Worm (Caenorhabditis elegans) whole organism, young adult: ENCODE data around the gene mgl-1.

Experiments used
- B0336.3 ChIP-seq: fragments of 200-800 bp; sonication (Bioruptor generic); IDR thresholded peaks from 2 replicates; pipeline ENCODE4 v1.3.6; 2022; ENCODE audit warnings: missing genetic modification characterization, missing compliant biosample characterization
- C06A6.2 ChIP-seq: fragments of 200-800 bp; sonication (Bioruptor generic); conservative IDR thresholded peaks from 2 replicates; pipeline ENCODE4 v1.3.6; 2022; ENCODE audit warnings: missing genetic modification characterization, missing compliant biosample characterization
- F10E7.11 ChIP-seq: sonication (generic microtip); optimal IDR thresholded peaks from 2 replicates; lab custom pipeline; 2017; ENCODE audit warnings: mild to moderate bottlenecking, missing genetic modification characterization, moderate library complexity, missing compliant biosample characterization
- F23B12.7 ChIP-seq: sonication (generic microtip); optimal IDR thresholded peaks from 2 replicates; lab custom pipeline; 2017; ENCODE audit warnings: missing genetic modification characterization, mild to moderate bottlenecking, missing compliant biosample characterization, antibody characterized with exemption, moderate library complexity; ENCODE audit not compliant: insufficient read depth
- F37B4.10 ChIP-seq: fragments of 200-800 bp; sonication (Bioruptor generic); IDR thresholded peaks from 2 replicates; pipeline ENCODE4 v1.3.6; 2022; ENCODE audit warnings: missing genetic modification characterization, missing compliant biosample characterization
- F52B5.7 ChIP-seq: sonication (generic microtip); optimal IDR thresholded peaks from 2 replicates; lab custom pipeline; 2016; ENCODE audit warnings: mild to moderate bottlenecking, missing genetic modification characterization, missing compliant biosample characterization
- F55B11.4 ChIP-seq: sonication (generic microtip); optimal IDR thresholded peaks from 2 replicates; lab custom pipeline; 2016; ENCODE audit warnings: missing compliant biosample characterization, missing genetic modification characterization, borderline replicate concordance; ENCODE audit not compliant: insufficient read depth
- Y56A3A.18 ChIP-seq: fragments of 200-800 bp; sonication (Bioruptor generic); IDR thresholded peaks from 2 replicates; pipeline ENCODE4 v1.3.6; 2022; ENCODE audit warnings: missing genetic modification reagents, missing genetic modification characterization, missing compliant biosample characterization
- Y79H2A.3 ChIP-seq: fragments of 200-800 bp; sonication (Bioruptor generic); conservative IDR thresholded peaks from 2 replicates; pipeline ENCODE4 v1.3.6; 2022; ENCODE audit warnings: missing genetic modification reagents, missing genetic modification characterization, missing compliant biosample characterization
- Y95B8A.8 ChIP-seq: fragments of 200-800 bp; sonication (Bioruptor generic); IDR thresholded peaks from 2 replicates; pipeline ENCODE4 v1.3.6; 2022; ENCODE audit warnings: missing genetic modification reagents, missing genetic modification characterization, missing compliant biosample characterization
- atf-7 ChIP-seq: sonication (generic microtip); optimal IDR thresholded peaks from 2 replicates; lab custom pipeline; 2017; ENCODE audit warnings: mild to moderate bottlenecking, missing genetic modification characterization, missing compliant biosample characterization
- athp-1 ChIP-seq: sonication (generic microtip); optimal IDR thresholded peaks from 2 replicates; lab custom pipeline; 2017; ENCODE audit warnings: mild to moderate bottlenecking, missing genetic modification characterization, missing compliant biosample characterization
- attf-5 ChIP-seq: fragments of 200-800 bp; sonication (Bioruptor generic); optimal IDR thresholded peaks from 2 replicates; lab custom pipeline; 2018; ENCODE audit warnings: mild to moderate bottlenecking, missing genetic modification characterization, missing compliant biosample characterization
- bed-2 ChIP-seq: fragments of 200-800 bp; sonication (Bioruptor generic); IDR thresholded peaks from 2 replicates; pipeline ENCODE4 v1.3.6; 2022; ENCODE audit warnings: missing genetic modification reagents, missing genetic modification characterization, missing compliant biosample characterization
- ceh-100 ChIP-seq: fragments of 200-800 bp; sonication (Bioruptor generic); IDR thresholded peaks from 2 replicates; pipeline ENCODE4 v1.3.6; 2022; ENCODE audit warnings: missing genetic modification reagents, missing genetic modification characterization, missing compliant biosample characterization
- ceh-27 ChIP-seq: fragments of 200-800 bp; sonication (Bioruptor generic); optimal IDR thresholded peaks from 2 replicates; lab custom pipeline; 2018; ENCODE audit warnings: mild to moderate bottlenecking, missing genetic modification characterization, moderate library complexity, missing compliant biosample characterization
- ceh-40 ChIP-seq: fragments of 200-800 bp; sonication (Bioruptor generic); IDR thresholded peaks from 2 replicates; pipeline ENCODE4 v1.3.6; 2022; ENCODE audit warnings: missing genetic modification characterization, missing compliant biosample characterization
- dox-1 ChIP-seq: fragments of 200-800 bp; sonication (Bioruptor generic); IDR thresholded peaks from 2 replicates; pipeline ENCODE4 v1.3.6; 2022; ENCODE audit warnings: missing genetic modification reagents, missing genetic modification characterization, missing compliant biosample characterization
- dpff-1 ChIP-seq: sonication (generic microtip); optimal IDR thresholded peaks from 2 replicates; lab custom pipeline; 2017; ENCODE audit warnings: mild to moderate bottlenecking, missing genetic modification characterization, missing compliant biosample characterization
- efl-1 ChIP-seq: fragments of 150-350 bp; optimal IDR thresholded peaks from 2 replicates; lab custom pipeline; 2014; ENCODE audit warnings: missing biosample characterization, missing genetic modification reagents, missing genetic modification characterization
- ekl-4 ChIP-seq: fragments of 200-800 bp; sonication (Bioruptor generic); IDR thresholded peaks from 2 replicates; pipeline ENCODE4 v1.3.6; 2022; ENCODE audit warnings: missing genetic modification reagents, missing genetic modification characterization, missing compliant biosample characterization
- ets-4 ChIP-seq: fragments of 200-800 bp; sonication (Bioruptor generic); optimal IDR thresholded peaks from 2 replicates; lab custom pipeline; 2018; ENCODE audit warnings: mild to moderate bottlenecking, missing genetic modification characterization, missing compliant biosample characterization
- gei-17 ChIP-seq: fragments of 200-800 bp; sonication (Bioruptor generic); optimal IDR thresholded peaks from 2 replicates; lab custom pipeline; 2018; ENCODE audit warnings: mild to moderate bottlenecking, missing genetic modification characterization, missing compliant biosample characterization
- hlh-12 ChIP-seq: sonication (generic microtip); optimal IDR thresholded peaks from 2 replicates; lab custom pipeline; 2016; ENCODE audit warnings: missing genetic modification characterization, missing compliant biosample characterization
- hmg-1.2 ChIP-seq: fragments of 200-800 bp; sonication (Bioruptor generic); IDR thresholded peaks from 2 replicates; pipeline ENCODE4 v1.3.6; 2022; ENCODE audit warnings: missing genetic modification reagents, missing genetic modification characterization, missing compliant biosample characterization
- hrde-1 ChIP-seq: sonication (generic microtip); optimal IDR thresholded peaks from 2 replicates; lab custom pipeline; 2016; ENCODE audit warnings: missing genetic modification characterization, mild to moderate bottlenecking, missing compliant biosample characterization, moderate library complexity, missing genotype, missing genetic modification reagents, borderline replicate concordance
- hsf-1 ChIP-seq: fragments of 200-800 bp; sonication (Bioruptor generic); IDR thresholded peaks from 2 replicates; pipeline ENCODE4 v1.3.6; 2022; ENCODE audit warnings: missing genetic modification reagents, missing genetic modification characterization, missing compliant biosample characterization
- lag-1 ChIP-seq: fragments of 200-800 bp; sonication (Bioruptor generic); IDR thresholded peaks from 2 replicates; pipeline ENCODE4 v1.3.6; 2022; ENCODE audit warnings: missing genetic modification reagents, missing genetic modification characterization, missing compliant biosample characterization
- lin-54 ChIP-seq: fragments of 200-800 bp; sonication (Bioruptor generic); optimal IDR thresholded peaks from 2 replicates; lab custom pipeline; 2018; ENCODE audit warnings: mild to moderate bottlenecking, missing genetic modification characterization, missing compliant biosample characterization
- lsy-27 ChIP-seq: sonication (generic microtip); optimal IDR thresholded peaks from 2 replicates; lab custom pipeline; 2017; ENCODE audit warnings: missing genetic modification characterization, mild to moderate bottlenecking, missing compliant biosample characterization, antibody characterized with exemption, missing genotype, borderline replicate concordance; ENCODE audit not compliant: insufficient read depth
- madf-10 ChIP-seq: sonication (generic microtip); optimal IDR thresholded peaks from 2 replicates; lab custom pipeline; 2016; ENCODE audit warnings: mild to moderate bottlenecking, missing genetic modification characterization, missing compliant biosample characterization
- madf-3 ChIP-seq: fragments of 200-800 bp; sonication (Bioruptor generic); IDR thresholded peaks from 2 replicates; pipeline ENCODE4 v1.3.6; 2022; ENCODE audit warnings: missing genetic modification reagents, missing genetic modification characterization, missing compliant biosample characterization
- mcd-1 ChIP-seq: fragments of 200-800 bp; sonication (Bioruptor generic); IDR thresholded peaks from 2 replicates; pipeline ENCODE4 v1.3.6; 2022; ENCODE audit warnings: missing genetic modification reagents, missing genetic modification characterization, missing compliant biosample characterization
- mes-4 ChIP-seq: sonication (generic microtip); optimal IDR thresholded peaks from 2 replicates; lab custom pipeline; 2016; ENCODE audit warnings: missing genotype, missing genetic modification characterization, missing compliant biosample characterization
- mxl-1 ChIP-seq: sonication (generic microtip); optimal IDR thresholded peaks from 2 replicates; lab custom pipeline; 2016; ENCODE audit warnings: missing genetic modification characterization, missing compliant biosample characterization
- nfya-2 ChIP-seq: fragments of 200-800 bp; sonication (Bioruptor generic); IDR thresholded peaks from 2 replicates; pipeline ENCODE4 v1.3.6; 2022; ENCODE audit warnings: missing genetic modification reagents, missing genetic modification characterization, missing compliant biosample characterization
- nfyb-1 ChIP-seq: fragments of 200-800 bp; sonication (Bioruptor generic); IDR thresholded peaks from 2 replicates; pipeline ENCODE4 v1.3.6; 2022; ENCODE audit warnings: missing genetic modification reagents, missing genetic modification characterization, missing compliant biosample characterization
- nhr-120 ChIP-seq: fragments of 200-800 bp; sonication (Bioruptor generic); IDR thresholded peaks from 2 replicates; pipeline ENCODE4 v1.3.6; 2022; ENCODE audit warnings: missing genetic modification characterization, missing compliant biosample characterization
- sdz-38 ChIP-seq: sonication (generic microtip); optimal IDR thresholded peaks from 2 replicates; lab custom pipeline; 2016; ENCODE audit warnings: missing genotype, missing genetic modification characterization, missing compliant biosample characterization
- snpc-3.4 ChIP-seq: sonication (generic microtip); optimal IDR thresholded peaks from 2 replicates; lab custom pipeline; 2017; ENCODE audit warnings: missing genetic modification characterization, mild to moderate bottlenecking, missing compliant biosample characterization, antibody characterized with exemption, moderate library complexity, missing genotype, missing genetic modification reagents
- snpc-4 ChIP-seq, 5 experiments: fragments of 150-350 bp in 1 of 5; sonication (generic microtip) in 4 of 5; optimal IDR thresholded peaks; 2 replicates each; lab custom pipeline; 2014 to 2018; ENCODE audit warnings: missing genetic modification characterization in 5 of 5, missing biosample characterization in 3 of 5, antibody characterized with exemption in 2 of 5, mild to moderate bottlenecking in 2 of 5, missing compliant biosample characterization in 2 of 5, missing genotype in 2 of 5, moderate library complexity in 2 of 5, missing genetic modification reagents in 1 of 5
- tlf-1 ChIP-seq: fragments of 200-800 bp; sonication (Bioruptor generic); optimal IDR thresholded peaks from 2 replicates; lab custom pipeline; 2018; ENCODE audit warnings: mild to moderate bottlenecking, missing genetic modification characterization, missing compliant biosample characterization
- xnd-1 ChIP-seq: sonication (generic microtip); optimal IDR thresholded peaks from 2 replicates; lab custom pipeline; 2016; ENCODE audit warnings: missing genotype, missing genetic modification reagents, missing genetic modification characterization, missing compliant biosample characterization
- zfh-2 ChIP-seq: fragments of 200-800 bp; sonication (Bioruptor generic); conservative IDR thresholded peaks from 2 replicates; pipeline ENCODE4 v1.3.6; 2022; ENCODE audit warnings: missing genetic modification reagents, missing genetic modification characterization, missing compliant biosample characterization
- ztf-18 ChIP-seq: sonication (generic microtip); optimal IDR thresholded peaks from 2 replicates; lab custom pipeline; 2016; ENCODE audit warnings: missing genotype, mild to moderate bottlenecking, missing genetic modification characterization, missing compliant biosample characterization
- ztf-25 ChIP-seq: fragments of 200-800 bp; sonication (Bioruptor generic); IDR thresholded peaks from 2 replicates; pipeline ENCODE4 v1.3.6; 2022; ENCODE audit warnings: missing genetic modification reagents, missing genetic modification characterization, missing compliant biosample characterization
- ztf-26 ChIP-seq: sonication (generic microtip); optimal IDR thresholded peaks from 2 replicates; lab custom pipeline; 2017; ENCODE audit warnings: missing genetic modification characterization, missing compliant biosample characterization
- ztf-28 ChIP-seq: fragments of 200-800 bp; sonication (Bioruptor generic); IDR thresholded peaks from 2 replicates; pipeline ENCODE4 v1.3.6; 2022; ENCODE audit warnings: missing genetic modification reagents, missing genetic modification characterization, missing compliant biosample characterization

mgl-1 gene

DNA sequence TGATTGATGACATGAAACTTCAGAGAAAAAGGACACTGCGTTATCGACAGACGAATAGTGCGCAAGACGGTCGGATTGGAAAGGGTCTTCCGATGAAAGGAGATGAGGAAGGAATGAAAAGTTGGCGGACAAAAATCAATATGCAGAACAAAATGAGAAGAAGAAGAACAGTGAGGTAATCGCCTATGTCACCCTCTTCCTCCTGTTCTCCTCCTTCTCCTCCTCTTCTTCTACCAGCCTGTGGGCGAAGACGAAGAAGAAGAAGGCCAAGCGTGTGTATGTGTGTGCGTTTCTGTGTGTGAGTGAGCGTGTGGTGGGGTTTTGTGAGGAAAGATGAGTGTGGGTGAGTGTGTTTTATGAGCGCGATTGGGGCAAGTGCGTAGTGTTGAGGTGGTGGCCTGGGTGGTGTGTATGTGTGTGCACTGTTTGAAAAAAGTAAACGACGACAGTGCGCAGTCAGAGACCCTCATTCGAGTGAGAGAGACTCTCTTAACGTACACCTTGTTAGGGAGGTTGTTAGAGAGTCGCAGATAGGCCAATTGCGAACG lies 43.8 kb downstream of the mgl-1 start, which contains the start of gene tsp-21 (continued):
- TF ChIP-seq sdz-38 (tag; lab: Kevin White, UChicago): no peak
- TF ChIP-seq ceh-100 (GFP tag; lab: Robert Waterston, UW): no peak
- TF ChIP-seq ztf-18 (tag; lab: Kevin White, UChicago): no peak
- no peak for TF ChIP-seq F37B4.10
- peak; percentile 9 for TF ChIP-seq lin-54 (GFP tag; lab: Kevin White, UChicago)
- TF ChIP-seq madf-3 (GFP tag; lab: Robert Waterston, UW): no peak
- TF ChIP-seq efl-1: no peak
- peak; percentile 17 for TF ChIP-seq ets-4 (GFP tag; lab: Kevin White, UChicago)
- TF ChIP-seq F52B5.7 (tag; lab: Kevin White, UChicago): no peak
- TF ChIP-seq nhr-120 (GFP tag; lab: Robert Waterston, UW): no peak
- TF ChIP-seq ztf-28: no peak
- TF ChIP-seq madf-10 (tag; lab: Kevin White, UChicago): peak; percentile 50
- TF ChIP-seq snpc-3.4: no peak
- no peak for TF ChIP-seq tlf-1
- no peak for TF ChIP-seq athp-1 (tag; lab: Kevin White, UChicago)
- TF ChIP-seq dox-1 (GFP tag; lab: Robert Waterston, UW): peak; percentile 88; the same call in 1 of the 2 replicates
- TF ChIP-seq Y79H2A.3 (GFP tag; lab: Robert Waterston, UW): no peak
- TF ChIP-seq bed-2 (GFP tag; lab: Robert Waterston, UW): no peak
- peak; percentile 42 for TF ChIP-seq ztf-26 (tag; lab: Kevin White, UChicago)
- peak; percentile 60 for TF ChIP-seq attf-5
- TF ChIP-seq lsy-27 (tag; lab: Kevin White, UChicago): no peak
- no peak for TF ChIP-seq snpc-4 (GFP tag; optimal IDR thresholded peaks at IDR 0.05; lab: Kevin White, UChicago)
- peak in 3 of 4 experiments; percentile 8 to 47 (median 40) for TF ChIP-seq snpc-4 (tag; optimal IDR thresholded peaks at IDR 0.05; lab: Kevin White, UChicago)
- no peak for TF ChIP-seq ztf-25 (GFP tag; lab: Robert Waterston, UW)
- TF ChIP-seq atf-7 (tag; lab: Kevin White, UChicago): no peak
- no peak for TF ChIP-seq hlh-12 (tag; lab: Kevin White, UChicago)
- peak; percentile 89 for TF ChIP-seq ceh-27 (GFP tag; lab: Kevin White, UChicago)
- TF ChIP-seq Y95B8A.8 (GFP tag; lab: Robert Waterston, UW): no peak
- 0 out of 2 replicates have a peak, but pooled peaks have one; percentile 30 for TF ChIP-seq Y56A3A.18 (GFP tag; lab: Robert Waterston, UW)
- TF ChIP-seq hrde-1 (tag; lab: Kevin White, UChicago): no peak
- peak; percentile 71; the same call in 1 of the 2 replicates for TF ChIP-seq B0336.3
- TF ChIP-seq mcd-1 (GFP tag; lab: Robert Waterston, UW): peak; percentile 53; the same call in 1 of the 2 replicates
- no peak for TF ChIP-seq hsf-1 (GFP tag; lab: Robert Waterston, UW)
- TF ChIP-seq xnd-1 (tag; lab: Kevin White, UChicago): no peak
- peak; percentile 53; the same call in 1 of the 2 replicates for TF ChIP-seq nfyb-1
- TF ChIP-seq C06A6.2 (GFP tag; lab: Robert Waterston, UW): 0 out of 2 replicates have a peak, but pooled peaks have one; percentile 33
- TF ChIP-seq ceh-40: no peak
- TF ChIP-seq F23B12.7: no peak
- TF ChIP-seq F10E7.11 (tag; lab: Kevin White, UChicago): no peak
- TF ChIP-seq mxl-1: no peak
- TF ChIP-seq gei-17 (GFP tag; lab: Kevin White, UChicago): peak; percentile 77
- TF ChIP-seq dpff-1: no peak
- TF ChIP-seq ekl-4 (GFP tag; lab: Robert Waterston, UW): no peak
- TF ChIP-seq hmg-1.2 (GFP tag; lab: Robert Waterston, UW): peak; percentile 74; the same call in 1 of the 2 replicates
- TF ChIP-seq F55B11.4 (tag; lab: Kevin White, UChicago): no peak
- no peak for TF ChIP-seq mes-4 (tag; lab: Kevin White, UChicago)
- TF ChIP-seq nfya-2 (GFP tag; lab: Robert Waterston, UW): no peak
- TF ChIP-seq lag-1 (GFP tag; lab: Robert Waterston, UW): no peak
- peak; percentile 83 for TF ChIP-seq zfh-2 (GFP tag; lab: Robert Waterston, UW)
